Worm (Caenorhabditis elegans): ENCODE measurements around the gene F44E2.3.

Gene F44E2.3

ce11 chrIII:8801352-8801863 lies 27.7 kb downstream of the F44E2.3 start:
- peak; percentile 53 for TF ChIP-seq elt-4 (tag; optimal IDR thresholded peaks at IDR 0.05)
- TF ChIP-seq ahr-1 (tag; optimal IDR thresholded peaks at IDR 0.05): no peak

- TF ChIP-seq madf-2 (tag; optimal IDR thresholded peaks at IDR 0.05) (no peak), zip-5 (tag; optimal IDR thresholded peaks at IDR 0.05) (no peak), pros-1 (tag; optimal IDR thresholded peaks at IDR 0.05) (no peak), pag-3 (tag; optimal IDR thresholded peaks at IDR 0.05; ENCODE audit: borderline replicate concordance) (no peak), ceh-45 (GFP tag; IDR thresholded peaks at IDR 0.05) (no peak), hlh-8 (tag; optimal IDR thresholded peaks at IDR 0.05) (no peak), ceh-22 (tag; optimal IDR thresholded peaks at IDR 0.05) (no peak), pat-9 (tag; optimal IDR thresholded peaks at IDR 0.05) (no peak), F13H6.1 (tag; optimal IDR thresholded peaks at IDR 0.05) (no peak), pha-4 (tag; optimal IDR thresholded peaks at IDR 0.05) (no peak), syd-9 (tag; optimal IDR thresholded peaks at IDR 0.05) (no peak), ceh-6 (GFP tag; optimal IDR thresholded peaks at IDR 0.05) (no peak), pax-1 (tag; optimal IDR thresholded peaks at IDR 0.05) (no peak), ceh-9 (tag; optimal IDR thresholded peaks at IDR 0.05) (no peak), K02D7.2 (tag; optimal IDR thresholded peaks at IDR 0.05) (no peak), ceh-31 (tag; optimal IDR thresholded peaks at IDR 0.05) (no peak), npax-4 (tag; optimal IDR thresholded peaks at IDR 0.05) (no peak)
These were observed 28.4 kb downstream of the F44E2.3 start for ce11 chrIII:8800796-8801083.

- TF ChIP-seq ceh-6 (GFP tag; optimal IDR thresholded peaks at IDR 0.05): no peak
- no peak for TF ChIP-seq npax-4 (tag; optimal IDR thresholded peaks at IDR 0.05)
- peak; percentile 81 for TF ChIP-seq ref-2 (tag; optimal IDR thresholded peaks at IDR 0.05)
- TF ChIP-seq C38D4.7 (GFP tag; optimal IDR thresholded peaks at IDR 0.05): no peak
- TF ChIP-seq eyg-1 (tag; optimal IDR thresholded peaks at IDR 0.05): no peak
- TF ChIP-seq sdc-2 (tag; optimal IDR thresholded peaks at IDR 0.05): peak; percentile 58
- TF ChIP-seq che-1 (tag; optimal IDR thresholded peaks at IDR 0.05): no peak
- peak; percentile 86 for TF ChIP-seq unc-42 (tag; optimal IDR thresholded peaks at IDR 0.05)
- TF ChIP-seq syd-9 (tag; optimal IDR thresholded peaks at IDR 0.05): peak; percentile 69
- no peak for TF ChIP-seq dve-1 (tag; optimal IDR thresholded peaks at IDR 0.05)
- no peak for TF ChIP-seq ets-4 (tag; optimal IDR thresholded peaks at IDR 0.05)
- peak; percentile 45 for TF ChIP-seq F13H6.1 (tag; optimal IDR thresholded peaks at IDR 0.05)
- TF ChIP-seq ceh-2 (tag; optimal IDR thresholded peaks at IDR 0.05): peak; percentile 57
- TF ChIP-seq pag-3 (tag; optimal IDR thresholded peaks at IDR 0.05; ENCODE audit: borderline replicate concordance): no peak
- TF ChIP-seq ama-1 (optimal IDR thresholded peaks at IDR 0.05): peak; percentile 64
- TF ChIP-seq fkh-6 (tag; optimal IDR thresholded peaks at IDR 0.05): no peak
- TF ChIP-seq ceh-9 (tag; optimal IDR thresholded peaks at IDR 0.05): no peak
- 0 out of 2 replicates have a peak, but pooled peaks have one; percentile 24 for TF ChIP-seq unc-3 (GFP tag; conservative IDR thresholded peaks at IDR 0.05)
- peak; percentile 42 for TF ChIP-seq unc-3 (tag; optimal IDR thresholded peaks at IDR 0.05)
- TF ChIP-seq ceh-34 (tag; optimal IDR thresholded peaks at IDR 0.05): peak; percentile 88
- no peak for TF ChIP-seq T23F11.4 (GFP tag; optimal IDR thresholded peaks at IDR 0.05)
- TF ChIP-seq ceh-45 (GFP tag; IDR thresholded peaks at IDR 0.05): no peak
- TF ChIP-seq ttx-3 (tag; optimal IDR thresholded peaks at IDR 0.05): no peak
- TF ChIP-seq nhr-11 (tag; optimal IDR thresholded peaks at IDR 0.05): no peak
- peak; percentile 14 for TF ChIP-seq zip-5 (tag; optimal IDR thresholded peaks at IDR 0.05)
- TF ChIP-seq C08G9.2 (tag; optimal IDR thresholded peaks at IDR 0.05): no peak
- TF ChIP-seq ceh-48 (tag; optimal IDR thresholded peaks at IDR 0.05): peak; percentile 0
- no peak for TF ChIP-seq lin-11 (tag; optimal IDR thresholded peaks at IDR 0.05)
- peak; percentile 76 for TF ChIP-seq pha-2 (tag; optimal IDR thresholded peaks at IDR 0.05)
- no peak for TF ChIP-seq sox-4 (tag; optimal IDR thresholded peaks at IDR 0.05)
- TF ChIP-seq gmeb-2 (tag; optimal IDR thresholded peaks at IDR 0.05): no peak
- peak; percentile 50 for TF ChIP-seq fax-1 (tag; optimal IDR thresholded peaks at IDR 0.05)
- TF ChIP-seq pqm-1 (tag; optimal IDR thresholded peaks at IDR 0.05): peak; percentile 53
- no peak for TF ChIP-seq dmd-4 (tag; optimal IDR thresholded peaks at IDR 0.05; ENCODE audit: borderline replicate concordance)
- peak; percentile 88 for TF ChIP-seq hlh-30 (tag; optimal IDR thresholded peaks at IDR 0.05; ENCODE audit: insufficient read depth)
- no peak for TF ChIP-seq odd-2 (tag; optimal IDR thresholded peaks at IDR 0.05)
These were observed 28.9 kb downstream of the F44E2.3 start, which contains the start of gene F54F2.6 for ce11 chrIII:8799964-8800795. TSS of gene F54F2.6 (minus strand) at chrIII:8800701.
